Fruit fly (Drosophila melanogaster): ENCODE data around the gene CG5866.

The CG5866 gene

DNA sequence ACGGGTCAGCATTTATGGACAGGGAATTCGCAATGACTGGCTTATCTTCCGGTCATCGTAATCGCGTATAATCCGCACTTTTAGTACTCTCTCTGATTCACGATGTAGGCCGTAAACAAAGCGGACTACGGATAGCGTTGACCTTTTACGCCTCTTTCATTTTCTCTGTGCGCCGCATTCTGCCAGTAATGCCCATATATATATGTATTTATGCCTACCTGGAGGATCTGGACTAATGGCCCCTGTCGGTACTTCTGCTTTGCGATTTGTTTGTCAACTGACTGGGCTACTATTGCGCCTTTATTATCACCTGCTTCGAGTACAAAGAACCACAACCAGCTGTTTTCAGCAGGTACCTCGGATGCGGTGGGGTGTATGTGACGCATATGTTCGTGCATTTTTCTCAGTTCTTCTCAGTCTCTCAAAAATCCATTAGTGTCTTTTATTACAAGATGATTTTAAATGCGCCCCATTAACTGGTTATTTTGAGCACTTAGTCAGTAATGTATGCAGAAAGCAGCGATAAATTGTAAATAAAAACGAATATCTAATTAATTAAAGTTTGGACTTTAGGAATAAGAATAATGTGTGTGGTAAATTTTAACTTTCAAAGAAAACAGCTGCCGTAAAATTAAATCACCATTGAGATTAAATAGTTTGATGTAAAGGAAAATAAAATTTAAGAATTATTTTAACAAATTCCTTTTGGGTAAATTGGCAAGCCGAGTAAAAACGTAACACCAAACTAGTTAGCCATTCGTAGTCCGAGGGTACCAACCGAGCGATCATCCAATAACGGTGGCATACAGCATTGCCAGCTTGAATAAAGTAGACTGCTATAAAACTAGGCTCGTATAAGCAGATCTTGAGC lies 21.0 kb upstream of the CG5866 start, which contains the start of gene CREG:
CREG (minus strand) TSS at position 323 of the 871 bp plus-strand sequence.
- no peak for TF ChIP-seq CG13204 (GFP tag; optimal IDR thresholded peaks at IDR 0.05)
- 0 out of 2 replicates have a peak, but pooled peaks have one; percentile 7 for TF ChIP-seq CG12605 (GFP tag; IDR thresholded peaks at IDR 0.05)
- no peak for TF ChIP-seq CG4496 (GFP tag; IDR thresholded peaks at IDR 0.05)
- peak; percentile 85 for TF ChIP-seq EcR (GFP tag; optimal IDR thresholded peaks at IDR 0.05)
- TF ChIP-seq Pif1A (GFP tag; optimal IDR thresholded peaks at IDR 0.05) = peak; percentile 32
- peak; percentile 24 for TF ChIP-seq D1 (tag; optimal IDR thresholded peaks at IDR 0.05)
- peak; percentile 46 for TF ChIP-seq Snoo (tag; optimal IDR thresholded peaks at IDR 0.05)
- peak; percentile 11 for TF ChIP-seq CG9948 (tag; optimal IDR thresholded peaks at IDR 0.05)
- TF ChIP-seq CG14655 (GFP tag; optimal IDR thresholded peaks at IDR 0.05) = peak; percentile 53
- TF ChIP-seq gl (tag; optimal IDR thresholded peaks at IDR 0.05) = no peak
- peak; percentile 38 for TF ChIP-seq CG8301 (tag; optimal IDR thresholded peaks at IDR 0.05)
- TF ChIP-seq CG8159 (tag; optimal IDR thresholded peaks at IDR 0.05) = peak; percentile 41
- TF ChIP-seq CG15710 (tag; optimal IDR thresholded peaks at IDR 0.05) = peak; percentile 23
- peak; percentile 18 for TF ChIP-seq Pif1B (GFP tag; optimal IDR thresholded peaks at IDR 0.05)
- 0 out of 2 replicates have a peak, but pooled peaks have one; percentile 24 for TF ChIP-seq Ets98B (GFP tag; IDR thresholded peaks at IDR 0.05)
- no peak for TF ChIP-seq CG17806 (tag; optimal IDR thresholded peaks at IDR 0.05)
- TF ChIP-seq CG10348 (GFP tag; IDR thresholded peaks at IDR 0.05) = no peak

DNA sequence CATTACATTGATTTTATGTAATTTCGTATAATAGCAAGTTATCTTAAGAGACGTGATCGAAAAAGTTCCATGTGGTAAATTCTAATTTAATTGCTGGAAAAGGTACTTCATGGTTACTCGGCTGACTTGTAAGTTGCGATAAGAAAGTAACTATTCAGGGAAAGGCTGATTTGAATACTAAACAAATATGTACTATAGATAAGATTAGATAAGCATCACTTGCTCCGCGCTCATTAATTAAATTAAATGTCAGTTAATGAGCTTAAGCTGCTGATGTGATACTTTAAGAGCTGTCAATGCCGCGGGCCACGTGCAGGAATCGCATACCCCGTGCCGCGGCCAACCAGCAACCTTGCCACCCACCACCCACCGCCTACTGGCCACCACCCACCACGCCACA lies 15.4 kb upstream of the CG5866 start:
- TF ChIP-seq CG15710 (tag; optimal IDR thresholded peaks at IDR 0.05) (no peak), Snoo (tag; optimal IDR thresholded peaks at IDR 0.05) (no peak), Pif1B (GFP tag; optimal IDR thresholded peaks at IDR 0.05) (no peak), CG14655 (GFP tag; optimal IDR thresholded peaks at IDR 0.05) (no peak), EcR (GFP tag; optimal IDR thresholded peaks at IDR 0.05) (no peak), CG34367 (tag; optimal IDR thresholded peaks at IDR 0.05) (no peak), CG9948 (tag; optimal IDR thresholded peaks at IDR 0.05) (no peak), rn (GFP tag; IDR thresholded peaks at IDR 0.05) (no peak), Pif1A (GFP tag; optimal IDR thresholded peaks at IDR 0.05) (no peak), CG8301 (tag; optimal IDR thresholded peaks at IDR 0.05) (no peak), CG8159 (tag; optimal IDR thresholded peaks at IDR 0.05) (no peak), fd96Ca (GFP tag; IDR thresholded peaks at IDR 0.05) (no peak), CG10348 (GFP tag; IDR thresholded peaks at IDR 0.05) (no peak), CG17806 (tag; optimal IDR thresholded peaks at IDR 0.05) (no peak), D1 (tag; optimal IDR thresholded peaks at IDR 0.05) (no peak), Ets98B (GFP tag; IDR thresholded peaks at IDR 0.05) (no peak), gl (tag; optimal IDR thresholded peaks at IDR 0.05) (no peak), CG13204 (GFP tag; optimal IDR thresholded peaks at IDR 0.05) (no peak), CG12605 (GFP tag; IDR thresholded peaks at IDR 0.05) (no peak)

DNA sequence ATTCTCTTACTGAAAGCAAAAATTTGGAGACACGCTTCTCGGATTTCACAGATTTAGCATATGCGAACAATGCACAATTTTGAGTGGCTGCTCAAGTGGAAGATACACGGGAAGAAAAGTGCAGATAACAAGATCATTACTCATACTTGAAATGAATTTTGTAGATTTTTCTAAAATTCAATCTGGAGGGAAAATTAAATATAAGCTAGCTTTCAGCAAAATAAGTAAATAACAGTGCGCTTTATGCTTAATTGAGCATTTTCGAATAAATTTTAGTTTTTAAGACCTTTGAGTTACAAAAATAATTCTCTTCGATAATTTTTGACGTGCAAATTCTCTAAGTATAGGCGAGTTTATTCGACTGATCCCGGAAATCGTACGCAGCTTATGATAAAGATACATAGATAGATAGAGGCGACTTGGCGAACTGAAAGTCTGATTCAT lies 14.8 kb upstream of the CG5866 start:
- TF ChIP-seq CG12605 (GFP tag; IDR thresholded peaks at IDR 0.05) = peak; percentile 58
- TF ChIP-seq CG8159 (tag; optimal IDR thresholded peaks at IDR 0.05) = peak; percentile 78
- TF ChIP-seq Snoo (tag; optimal IDR thresholded peaks at IDR 0.05) = no peak
- peak; percentile 83 for TF ChIP-seq Pif1A (GFP tag; optimal IDR thresholded peaks at IDR 0.05)
- peak; percentile 66; the same call in 1 of the 3 replicates for TF ChIP-seq CG4496 (GFP tag; IDR thresholded peaks at IDR 0.05)
- peak; percentile 59 for TF ChIP-seq CG32121 (GFP tag; IDR thresholded peaks at IDR 0.05)
- TF ChIP-seq EcR (GFP tag; optimal IDR thresholded peaks at IDR 0.05) = no peak
- TF ChIP-seq CG8301 (tag; optimal IDR thresholded peaks at IDR 0.05) = peak; percentile 84
- no peak for TF ChIP-seq fd96Ca (GFP tag; IDR thresholded peaks at IDR 0.05)
- TF ChIP-seq Ets98B (GFP tag; IDR thresholded peaks at IDR 0.05) = peak; percentile 36; the same call in 1 of the 2 replicates
- no peak for TF ChIP-seq CG13204 (GFP tag; optimal IDR thresholded peaks at IDR 0.05)
- peak; percentile 17 for TF ChIP-seq D1 (tag; optimal IDR thresholded peaks at IDR 0.05)
- no peak for TF ChIP-seq rn (GFP tag; IDR thresholded peaks at IDR 0.05)
- TF ChIP-seq CG17806 (tag; optimal IDR thresholded peaks at IDR 0.05) = peak; percentile 75
- TF ChIP-seq CG14655 (GFP tag; optimal IDR thresholded peaks at IDR 0.05) = peak; percentile 83
- peak; percentile 50 for TF ChIP-seq Pif1B (GFP tag; optimal IDR thresholded peaks at IDR 0.05)
- TF ChIP-seq CG15710 (tag; optimal IDR thresholded peaks at IDR 0.05) = peak; percentile 48
- TF ChIP-seq CG9948 (tag; optimal IDR thresholded peaks at IDR 0.05) = peak; percentile 69
- TF ChIP-seq CG34367 (tag; optimal IDR thresholded peaks at IDR 0.05) = peak; percentile 27
- TF ChIP-seq CG10348 (GFP tag; IDR thresholded peaks at IDR 0.05) = no peak
- peak; percentile 44 for TF ChIP-seq gl (tag; optimal IDR thresholded peaks at IDR 0.05)

DNA sequence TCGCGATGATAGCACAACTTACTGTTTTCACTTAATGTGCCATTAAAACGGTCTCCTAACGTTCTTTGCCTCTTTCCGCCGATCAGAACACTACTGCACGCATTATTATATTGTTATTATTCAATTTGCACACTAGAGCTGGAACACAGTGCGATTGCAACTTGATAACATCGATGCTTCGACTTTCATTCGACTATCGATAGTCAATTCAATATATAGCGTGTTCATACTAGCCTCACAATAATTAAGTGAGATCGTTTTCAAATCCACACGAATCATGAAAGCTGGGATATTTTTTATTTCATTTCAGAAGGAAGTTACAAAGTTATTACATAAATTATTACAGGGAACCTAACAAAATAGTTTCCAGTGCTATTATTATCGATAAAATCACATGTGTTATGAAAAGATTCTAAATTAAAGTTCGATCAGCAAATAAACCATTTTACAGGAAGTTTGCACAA lies 14.2 kb upstream of the CG5866 start:
- TF ChIP-seq CG4496 (GFP tag; IDR thresholded peaks at IDR 0.05) = peak; percentile 57; the same call in 1 of the 3 replicates
- no peak for TF ChIP-seq CG13204 (GFP tag; optimal IDR thresholded peaks at IDR 0.05)
- TF ChIP-seq Ets98B (GFP tag; IDR thresholded peaks at IDR 0.05) = peak; percentile 37; the same call in 1 of the 2 replicates
- TF ChIP-seq Snoo (tag; optimal IDR thresholded peaks at IDR 0.05) = peak; percentile 7
- peak; percentile 8 for TF ChIP-seq D1 (tag; optimal IDR thresholded peaks at IDR 0.05)
- TF ChIP-seq CG32121 (GFP tag; IDR thresholded peaks at IDR 0.05) = peak; percentile 31; the same call in 1 of the 2 replicates

DNA sequence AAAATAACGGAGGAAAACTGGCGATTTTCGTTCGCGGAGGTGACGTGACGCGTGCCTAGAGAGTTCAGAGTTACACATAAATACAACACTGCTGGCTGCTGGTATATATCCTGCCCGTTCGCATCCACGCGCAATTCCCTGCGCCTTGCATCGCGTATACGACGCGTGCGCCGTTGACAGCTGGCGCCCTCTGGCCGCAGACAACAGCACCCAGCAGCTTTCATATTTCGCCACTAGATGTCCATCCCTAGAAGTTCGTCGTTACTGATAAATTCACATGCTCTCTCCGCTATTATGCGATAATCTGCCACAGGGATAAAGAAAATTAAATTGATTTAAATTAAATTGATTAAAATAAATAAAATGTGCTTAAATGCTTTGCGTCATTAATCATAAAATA lies 13.1 kb upstream of the CG5866 start, which contains the start of gene Sur-8:
Sur-8 (minus strand) TSS at position 82 of the 400 bp plus-strand sequence.
- TF ChIP-seq CG17806 (tag; optimal IDR thresholded peaks at IDR 0.05) (no peak), CG32121 (GFP tag; IDR thresholded peaks at IDR 0.05) (no peak; the same call in 1 of the 2 replicates), CG14655 (GFP tag; optimal IDR thresholded peaks at IDR 0.05) (peak; percentile 25), CG15710 (tag; optimal IDR thresholded peaks at IDR 0.05) (no peak), gl (tag; optimal IDR thresholded peaks at IDR 0.05) (no peak), D1 (tag; optimal IDR thresholded peaks at IDR 0.05) (no peak), Pif1B (GFP tag; optimal IDR thresholded peaks at IDR 0.05) (no peak), CG12605 (GFP tag; IDR thresholded peaks at IDR 0.05) (no peak), CG13204 (GFP tag; optimal IDR thresholded peaks at IDR 0.05) (no peak), Pif1A (GFP tag; optimal IDR thresholded peaks at IDR 0.05) (peak; percentile 7), CG10348 (GFP tag; IDR thresholded peaks at IDR 0.05) (no peak), rn (GFP tag; IDR thresholded peaks at IDR 0.05) (peak; percentile 40; the same call in 1 of the 2 replicates), Ets98B (GFP tag; IDR thresholded peaks at IDR 0.05) (peak; percentile 41), CG8159 (tag; optimal IDR thresholded peaks at IDR 0.05) (no peak), EcR (GFP tag; optimal IDR thresholded peaks at IDR 0.05) (no peak), CG4496 (GFP tag; IDR thresholded peaks at IDR 0.05) (peak; percentile 79), Snoo (tag; optimal IDR thresholded peaks at IDR 0.05) (no peak), CG9948 (tag; optimal IDR thresholded peaks at IDR 0.05) (no peak), CG34367 (tag; optimal IDR thresholded peaks at IDR 0.05) (no peak), fd96Ca (GFP tag; IDR thresholded peaks at IDR 0.05) (peak; percentile 42; the same call in 2 of the 3 replicates), CG8301 (tag; optimal IDR thresholded peaks at IDR 0.05) (no peak)

All from whole organism, pupa.